Fruit fly (Drosophila melanogaster): ENCODE results near the gene Eip74EF.

Gene Eip74EF

dm6 chr3L:17622935-17623334 is 3.8 kb upstream of the Eip74EF start:
- TF ChIP-seq CG17801 (GFP tag; optimal IDR thresholded peaks at IDR 0.05; ENCODE audit: partially characterized antibody), result no peak

- TF ChIP-seq CG17801 (GFP tag; optimal IDR thresholded peaks at IDR 0.05; ENCODE audit: partially characterized antibody), result no peak
Measured at dm6 chr3L:17622081-17622850, 3.1 kb upstream of the Eip74EF start.

- peak; percentile 82 for TF ChIP-seq CG17801 (GFP tag; optimal IDR thresholded peaks at IDR 0.05; ENCODE audit: partially characterized antibody)
Measured at dm6 chr3L:17621451-17621946, 2.4 kb upstream of the Eip74EF start, which contains the start of the genes Vps60 and anchor. Gene Vps60, minus strand, starts transcription at chr3L:17621625. Gene anchor, plus strand, starts transcription at chr3L:17621824.

- TF ChIP-seq CG17801 (GFP tag; optimal IDR thresholded peaks at IDR 0.05; ENCODE audit: partially characterized antibody), result no peak
Measured at dm6 chr3L:17616876-17617279, 2.2 kb downstream of the Eip74EF start.

- no peak for TF ChIP-seq CG17801 (GFP tag; optimal IDR thresholded peaks at IDR 0.05; ENCODE audit: partially characterized antibody)
Measured at dm6 chr3L:17615838-17616237, 3.3 kb downstream of the Eip74EF start.

dm6 chr3L:17615286-17615685 is 3.8 kb downstream of the Eip74EF start:
- TF ChIP-seq CG17801 (GFP tag; optimal IDR thresholded peaks at IDR 0.05; ENCODE audit: partially characterized antibody), result no peak

dm6 chr3L:17613972-17614384 is 5.1 kb downstream of the Eip74EF start:
- no peak for TF ChIP-seq CG17801 (GFP tag; optimal IDR thresholded peaks at IDR 0.05; ENCODE audit: partially characterized antibody)

dm6 chr3L:17613292-17613734 is 5.8 kb downstream of the Eip74EF start:
- TF ChIP-seq CG17801 (GFP tag; optimal IDR thresholded peaks at IDR 0.05; ENCODE audit: partially characterized antibody), result no peak

dm6 chr3L:17611864-17612505 is 7.1 kb downstream of the Eip74EF start:
- peak; percentile 14 for TF ChIP-seq CG17801 (GFP tag; optimal IDR thresholded peaks at IDR 0.05; ENCODE audit: partially characterized antibody)

dm6 chr3L:17610896-17611711 is 8.0 kb downstream of the Eip74EF start:
- TF ChIP-seq CG17801 (GFP tag; optimal IDR thresholded peaks at IDR 0.05; ENCODE audit: partially characterized antibody), result peak; percentile 31

dm6 chr3L:17609068-17609382 is 10.1 kb downstream of the Eip74EF start:
- TF ChIP-seq CG17801 (GFP tag; optimal IDR thresholded peaks at IDR 0.05; ENCODE audit: partially characterized antibody), result no peak

- TF ChIP-seq CG17801 (GFP tag; optimal IDR thresholded peaks at IDR 0.05; ENCODE audit: partially characterized antibody), result no peak
Measured at dm6 chr3L:17608185-17609067, 10.7 kb downstream of the Eip74EF start.

dm6 chr3L:17606629-17607287 is 12.4 kb downstream of the Eip74EF start:
- TF ChIP-seq CG17801 (GFP tag; optimal IDR thresholded peaks at IDR 0.05; ENCODE audit: partially characterized antibody), result no peak

- TF ChIP-seq CG17801 (GFP tag; optimal IDR thresholded peaks at IDR 0.05; ENCODE audit: partially characterized antibody), result no peak
Measured at dm6 chr3L:17604891-17605290, 14.2 kb downstream of the Eip74EF start.

All from ovary, adult (tissue).